Worm (Caenorhabditis elegans): ENCODE results near the gene C18G1.1.
A peak's percentile ranks its signal among the peaks of the same experiment; 100 is the strongest.

The C18G1.1 gene

ce11 chrV:4800794-4801193 is 23.0 kb downstream of the C18G1.1 start, which contains the start of gene R02F11.1:
Gene R02F11.1, plus strand, starts transcription at chrV:4801094.
- TF ChIP-seq W03F9.2 (tag; optimal IDR thresholded peaks at IDR 0.05) (no peak), dao-5 (tag; optimal IDR thresholded peaks at IDR 0.05) (no peak), him-1 (tag; optimal IDR thresholded peaks at IDR 0.05) (no peak)

- TF ChIP-seq him-1 (tag; optimal IDR thresholded peaks at IDR 0.05) (no peak), W03F9.2 (tag; optimal IDR thresholded peaks at IDR 0.05) (no peak), dao-5 (tag; optimal IDR thresholded peaks at IDR 0.05) (no peak)
Observed at ce11 chrV:4801943-4802342, 24.2 kb downstream of the C18G1.1 start.

- no peak for TF ChIP-seq dao-5 (tag; optimal IDR thresholded peaks at IDR 0.05)
- no peak for TF ChIP-seq W03F9.2 (tag; optimal IDR thresholded peaks at IDR 0.05)
- TF ChIP-seq him-1 (tag; optimal IDR thresholded peaks at IDR 0.05), result no peak
Observed at ce11 chrV:4805847-4806246, 28.1 kb downstream of the C18G1.1 start, which contains the start of gene R02F11.3. Gene R02F11.3, minus strand, starts transcription at chrV:4805947.

ce11 chrV:4806859-4807258 is 29.1 kb downstream of the C18G1.1 start:
- TF ChIP-seq dao-5 (tag; optimal IDR thresholded peaks at IDR 0.05) (no peak), him-1 (tag; optimal IDR thresholded peaks at IDR 0.05) (no peak), W03F9.2 (tag; optimal IDR thresholded peaks at IDR 0.05) (no peak)

ce11 chrV:4810653-4811052 is 32.9 kb downstream of the C18G1.1 start:
- TF ChIP-seq him-1 (tag; optimal IDR thresholded peaks at IDR 0.05) (no peak), W03F9.2 (tag; optimal IDR thresholded peaks at IDR 0.05) (no peak), dao-5 (tag; optimal IDR thresholded peaks at IDR 0.05) (no peak)

- TF ChIP-seq him-1 (tag; optimal IDR thresholded peaks at IDR 0.05), result no peak
Observed at ce11 chrV:4813825-4814224, 36.1 kb downstream of the C18G1.1 start.

ce11 chrV:4818563-4818962 is 40.8 kb downstream of the C18G1.1 start, which contains the start of gene ccep-97:
Gene ccep-97, minus strand, starts transcription at chrV:4818663.
- TF ChIP-seq W03F9.2 (tag; optimal IDR thresholded peaks at IDR 0.05) (no peak), him-1 (tag; optimal IDR thresholded peaks at IDR 0.05) (no peak), dao-5 (tag; optimal IDR thresholded peaks at IDR 0.05) (no peak)

ce11 chrV:4820601-4821000 is 42.8 kb downstream of the C18G1.1 start:
- no peak for TF ChIP-seq dao-5 (tag; optimal IDR thresholded peaks at IDR 0.05)
- no peak for TF ChIP-seq him-1 (tag; optimal IDR thresholded peaks at IDR 0.05)
- no peak for TF ChIP-seq W03F9.2 (tag; optimal IDR thresholded peaks at IDR 0.05)

- TF ChIP-seq him-1 (tag; optimal IDR thresholded peaks at IDR 0.05) (no peak), dao-5 (tag; optimal IDR thresholded peaks at IDR 0.05) (no peak), W03F9.2 (tag; optimal IDR thresholded peaks at IDR 0.05) (no peak)
Observed at ce11 chrV:4823323-4823682, 45.5 kb downstream of the C18G1.1 start, which contains the start of gene adss-1. Gene adss-1, minus strand, starts transcription at chrV:4823423.

ce11 chrV:4823683-4824391 is 46.1 kb downstream of the C18G1.1 start:
- TF ChIP-seq W03F9.2 (tag; optimal IDR thresholded peaks at IDR 0.05) (peak; percentile 11), him-1 (tag; optimal IDR thresholded peaks at IDR 0.05) (peak; percentile 0), dao-5 (tag; optimal IDR thresholded peaks at IDR 0.05) (no peak)

ce11 chrV:4826710-4827380 is 49.1 kb downstream of the C18G1.1 start, which contains the start of the genes hsp-6 and C37H5.5:
Gene hsp-6, minus strand, starts transcription at chrV:4826760.
Gene C37H5.5, plus strand, starts transcription at chrV:4827360.
- TF ChIP-seq W03F9.2 (tag; optimal IDR thresholded peaks at IDR 0.05) (peak; percentile 93), him-1 (tag; optimal IDR thresholded peaks at IDR 0.05) (peak; percentile 14), dao-5 (tag; optimal IDR thresholded peaks at IDR 0.05) (no peak)
